Worm (Caenorhabditis elegans) whole organism, L1 larva: Measurements from ENCODE around the gene Y43F8B.23.
"Not testable (repeated sequence)": the region's sequence is repeated elsewhere in the genome, so short reads cannot be mapped to it uniquely, and the experiment has no call there.

ENCODE experiments used
- F16B12.6 ChIP-seq: fragments of 150-350 bp; optimal IDR thresholded peaks from 2 replicates; lab custom pipeline; 2014; ENCODE audit warnings: missing biosample characterization, missing genetic modification characterization
- blmp-1 ChIP-seq: fragments of 150-350 bp; optimal IDR thresholded peaks from 2 replicates; lab custom pipeline; 2014; ENCODE audit warnings: missing biosample characterization, missing genetic modification characterization
- ceh-90 ChIP-seq: sonication (generic microtip); optimal IDR thresholded peaks from 2 replicates; lab custom pipeline; 2016; ENCODE audit warnings: missing genetic modification characterization, missing compliant biosample characterization
- ces-1 ChIP-seq: fragments of 150-350 bp; optimal IDR thresholded peaks from 2 replicates; lab custom pipeline; 2014; ENCODE audit warnings: missing biosample characterization, missing genetic modification reagents, missing genetic modification characterization
- efl-1 ChIP-seq, 4 experiments: fragments of 150-350 bp; optimal IDR thresholded peaks in 3 of 4; peaks in 1 of 4; 1 replicate in 1 of 4; 2 replicates in 3 of 4; lab custom pipeline; 2014; ENCODE audit warnings: missing biosample characterization in 2 of 4, missing genetic modification characterization in 2 of 4, missing genetic modification reagents in 2 of 4
- elt-2 ChIP-seq: sonication (generic microtip); optimal IDR thresholded peaks from 2 replicates; lab custom pipeline; 2016; ENCODE audit warnings: missing genetic modification characterization, mild to moderate bottlenecking, inconsistent platforms, missing compliant biosample characterization, missing genetic modification reagents
- irx-1 ChIP-seq: sonication (generic microtip); optimal IDR thresholded peaks from 2 replicates; lab custom pipeline; 2016; ENCODE audit warnings: missing genetic modification characterization, missing compliant biosample characterization
- lin-14 ChIP-seq: fragments of 200-800 bp; sonication (Bioruptor generic); optimal IDR thresholded peaks from 2 replicates; lab custom pipeline; 2018; ENCODE audit warnings: mild to moderate bottlenecking, missing genetic modification characterization, moderate library complexity, missing compliant biosample characterization
- nhr-11 ChIP-seq: fragments of 150-350 bp; optimal IDR thresholded peaks from 2 replicates; lab custom pipeline; 2014; ENCODE audit warnings: missing biosample characterization, missing genetic modification characterization
- nhr-20 ChIP-seq: sonication (generic microtip); optimal IDR thresholded peaks from 2 replicates; lab custom pipeline; 2016; ENCODE audit warnings: mild to moderate bottlenecking, missing genetic modification characterization, missing compliant biosample characterization
- nhr-237 ChIP-seq: fragments of 150-350 bp; optimal IDR thresholded peaks from 2 replicates; lab custom pipeline; 2014; ENCODE audit warnings: missing biosample characterization, missing genetic modification characterization
- nhr-71 ChIP-seq: sonication (generic microtip); optimal IDR thresholded peaks from 2 replicates; lab custom pipeline; 2016; ENCODE audit warnings: mild to moderate bottlenecking, missing genetic modification characterization, moderate library complexity, missing compliant biosample characterization
- nhr-77 ChIP-seq: fragments of 150-350 bp; optimal IDR thresholded peaks from 2 replicates; lab custom pipeline; 2014; ENCODE audit warnings: missing biosample characterization, missing genetic modification characterization
- nhr-84 ChIP-seq: sonication (generic microtip); optimal IDR thresholded peaks from 2 replicates; lab custom pipeline; 2017; ENCODE audit warnings: missing biosample characterization, missing genetic modification characterization
- nhr-85 ChIP-seq: sonication (generic microtip); peaks from one replicate; lab custom pipeline; 2016; ENCODE audit warnings: missing genetic modification characterization, inconsistent platforms, missing compliant biosample characterization
- nhr-90 ChIP-seq: sonication (generic microtip); optimal IDR thresholded peaks from 2 replicates; lab custom pipeline; 2016; ENCODE audit warnings: mild to moderate bottlenecking, missing genetic modification characterization, missing compliant biosample characterization; ENCODE audit not compliant: poor library complexity
- pag-3 ChIP-seq: sonication (generic microtip); optimal IDR thresholded peaks from 2 replicates; lab custom pipeline; 2017; ENCODE audit warnings: missing genetic modification characterization, mild to moderate bottlenecking, missing compliant biosample characterization, antibody characterized with exemption, borderline replicate concordance; ENCODE audit not compliant: insufficient read depth
- pqm-1 ChIP-seq: sonication (generic microtip); optimal IDR thresholded peaks from 3 replicates; lab custom pipeline; 2017; ENCODE audit warnings: missing biosample characterization, missing genetic modification characterization
- rnt-1 ChIP-seq: sonication (generic microtip); optimal IDR thresholded peaks from 2 replicates; lab custom pipeline; 2016; ENCODE audit warnings: mild to moderate bottlenecking, missing genetic modification characterization, moderate library complexity, missing compliant biosample characterization
- snpc-4 ChIP-seq: fragments of 150-350 bp; optimal IDR thresholded peaks from 2 replicates; lab custom pipeline; 2014; ENCODE audit warnings: missing biosample characterization, missing genetic modification characterization
- snu-23 ChIP-seq: sonication (generic microtip); optimal IDR thresholded peaks from 2 replicates; lab custom pipeline; 2016; ENCODE audit warnings: missing genetic modification characterization, missing compliant biosample characterization
- tbx-2 ChIP-seq: sonication (generic microtip); optimal IDR thresholded peaks from 2 replicates; lab custom pipeline; 2016; ENCODE audit warnings: missing genetic modification characterization, missing compliant biosample characterization
- unc-86 ChIP-seq: sonication (generic microtip); optimal IDR thresholded peaks from 2 replicates; lab custom pipeline; 2016; ENCODE audit warnings: missing genetic modification characterization, missing compliant biosample characterization
- unc-98 ChIP-seq: fragments of 200-800 bp; sonication (Bioruptor generic); IDR thresholded peaks from 2 replicates; pipeline ENCODE4 v1.3.6; 2022; ENCODE audit warnings: missing genetic modification characterization, missing compliant biosample characterization
- zip-4 ChIP-seq: fragments of 200-800 bp; sonication (Bioruptor generic); optimal IDR thresholded peaks from 2 replicates; lab custom pipeline; 2018; ENCODE audit warnings: mild to moderate bottlenecking, missing genetic modification characterization, moderate library complexity, missing compliant biosample characterization

Gene Y43F8B.23

DNA sequence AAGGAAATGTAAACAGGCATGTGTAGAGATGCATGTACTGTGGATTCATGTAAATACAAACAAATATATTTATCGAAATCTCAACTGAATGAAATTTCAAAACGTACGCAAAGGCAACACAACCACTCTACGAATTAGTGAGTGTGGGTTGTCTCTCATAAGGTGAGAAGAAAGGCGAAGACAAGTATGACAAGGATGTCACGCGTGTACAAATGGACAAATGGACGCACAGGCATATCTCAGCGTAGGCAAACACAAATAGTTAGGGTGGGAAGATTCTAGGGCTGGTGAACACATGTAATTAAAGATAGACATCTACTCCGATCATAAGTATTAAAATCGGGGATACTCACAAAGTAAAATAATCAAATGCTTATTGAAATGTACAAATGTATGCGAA, 39.4 kb downstream of the Y43F8B.23 start:
- no peak for TF ChIP-seq rnt-1 (tag; lab: Kevin White, UChicago)
- TF ChIP-seq lin-14 (GFP tag; lab: Kevin White, UChicago), result peak; percentile 61
- TF ChIP-seq pqm-1 (tag; lab: Kevin White, UChicago), result no peak
- no peak for TF ChIP-seq pag-3
- TF ChIP-seq nhr-237 (tag; lab: Kevin White, UChicago), result no peak
- TF ChIP-seq ceh-90 (tag; lab: Kevin White, UChicago), result no peak
- TF ChIP-seq F16B12.6 (tag; lab: Kevin White, UChicago), result no peak
- peak; percentile 20 for TF ChIP-seq blmp-1 (tag; lab: Kevin White, UChicago)
- TF ChIP-seq nhr-20 (tag; lab: Kevin White, UChicago), result peak; percentile 60
- no peak for TF ChIP-seq unc-98 (GFP tag; lab: Robert Waterston, UW)
- TF ChIP-seq nhr-90 (tag; lab: Kevin White, UChicago), result peak; percentile 12
- TF ChIP-seq nhr-71 (tag; lab: Kevin White, UChicago), result peak; percentile 24
- TF ChIP-seq snu-23 (GFP tag; lab: Kevin White, UChicago), result peak; percentile 55
- TF ChIP-seq nhr-11 (tag; lab: Kevin White, UChicago), result no peak
- TF ChIP-seq snpc-4, result no peak
- TF ChIP-seq irx-1 (tag; lab: Kevin White, UChicago), result no peak
- TF ChIP-seq unc-86 (tag; lab: Kevin White, UChicago), result no peak
- TF ChIP-seq ces-1 (GFP tag; lab: Kevin White, UChicago), result no peak
- peak; percentile 88 for TF ChIP-seq nhr-85

DNA sequence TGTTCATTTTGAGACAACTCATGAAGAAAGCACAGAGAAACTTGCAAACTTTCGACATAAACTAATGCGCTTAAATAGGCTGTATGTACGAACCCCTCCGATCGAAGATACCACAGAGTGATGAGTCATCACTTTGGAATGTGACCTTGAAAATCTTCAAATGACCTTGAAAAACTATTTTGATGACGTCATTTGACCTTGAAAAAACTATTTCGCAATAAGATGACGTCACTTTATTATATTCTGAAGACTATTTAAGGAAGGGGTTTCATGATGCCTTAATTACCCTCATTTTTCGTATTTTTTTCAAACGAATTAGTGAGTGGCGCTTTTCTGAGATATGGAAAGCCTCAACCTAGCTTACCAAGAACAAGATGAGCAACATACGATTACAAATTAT, 46.3 kb downstream of the Y43F8B.23 start, which contains the start of gene C25F9.2:
C25F9.2 (plus strand) TSS at position 341 of the 400 bp plus-strand sequence.
- no peak for TF ChIP-seq snu-23 (GFP tag; lab: Kevin White, UChicago)
- peak; percentile 13 for TF ChIP-seq zip-4 (GFP tag; lab: Kevin White, UChicago)
- TF ChIP-seq tbx-2, result no peak
- TF ChIP-seq nhr-77 (tag; lab: Kevin White, UChicago), result no peak

DNA sequence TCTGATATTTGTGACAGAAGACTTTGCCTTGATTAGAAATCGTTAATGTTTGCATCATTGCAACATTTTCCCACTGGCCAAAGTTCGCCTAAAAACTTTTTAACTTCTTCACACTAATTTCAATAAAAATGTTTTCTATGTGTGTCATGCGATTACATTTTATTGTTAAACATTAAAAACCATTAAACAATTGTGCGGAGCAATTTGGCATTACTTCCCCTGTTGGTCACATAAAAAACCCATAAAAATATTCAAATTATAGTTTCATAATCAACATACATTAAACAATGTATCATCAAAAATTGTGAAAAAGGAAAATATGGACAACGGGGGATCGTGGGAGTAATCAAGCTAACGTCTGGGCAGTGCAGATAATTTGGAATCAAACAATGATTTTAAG, 48.1 kb downstream of the Y43F8B.23 start:
- not testable (repeated sequence) for TF ChIP-seq efl-1 (optimal IDR thresholded peaks at IDR 0.05; lab: Kevin White, UChicago)
- TF ChIP-seq efl-1 (GFP tag; optimal IDR thresholded peaks at IDR 0.05 in 1 of 2; lab: Kevin White, UChicago) (peak in 1 of 2 experiments; percentile 44), elt-2 (tag; lab: Kevin White, UChicago) (peak; percentile 48)

DNA sequence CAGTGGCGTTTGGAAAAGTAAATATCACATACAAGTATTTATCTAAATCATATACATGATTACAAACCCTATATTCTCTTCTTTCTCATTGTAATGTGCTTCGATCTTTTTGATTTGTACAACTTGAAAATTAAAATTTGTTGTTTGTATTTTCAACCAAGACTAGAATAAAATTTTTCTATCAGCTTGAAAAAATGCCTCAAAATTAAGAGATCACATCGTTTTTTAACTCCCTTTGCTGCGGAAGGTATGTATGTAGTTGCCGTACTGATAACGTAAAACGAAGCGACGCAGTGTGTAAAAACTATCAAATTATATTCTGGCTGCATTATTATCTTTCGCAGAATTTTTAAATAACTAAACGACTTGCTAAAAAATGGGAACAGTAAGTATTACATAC, 49.6 kb downstream of the Y43F8B.23 start, which contains the start of gene C25F9.15:
C25F9.15 (plus strand) TSS at position 301 of the 400 bp plus-strand sequence.
- TF ChIP-seq elt-2 (tag; lab: Kevin White, UChicago) (peak; percentile 27), pag-3 (no peak)

DNA sequence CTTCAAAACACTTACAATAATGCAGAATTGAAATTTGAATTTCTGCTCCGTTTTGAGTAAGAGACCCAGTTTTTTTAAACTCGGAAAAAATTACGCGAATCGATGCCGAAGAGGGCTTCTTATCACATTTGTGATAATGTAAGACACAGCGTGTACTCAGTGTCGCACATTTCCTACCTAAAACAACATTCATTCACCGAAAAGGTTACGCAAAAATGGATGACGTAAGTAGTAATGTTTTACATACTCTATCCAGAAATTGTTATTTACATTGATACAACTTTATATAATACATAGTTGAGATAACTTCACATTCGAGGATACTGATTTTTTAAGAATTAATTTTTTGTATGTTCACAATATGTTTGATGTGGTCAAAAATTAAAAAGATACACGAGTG, 51.0 kb downstream of the Y43F8B.23 start, which contains the start of the genes C25F9.4 and C25F9.9:
C25F9.4 (minus strand) TSS at position 101 of the 400 bp plus-strand sequence.
C25F9.9 (plus strand) TSS at position 137 of the 400 bp plus-strand sequence.
- no peak for TF ChIP-seq unc-86 (tag; lab: Kevin White, UChicago)
- TF ChIP-seq nhr-84 (tag; lab: Kevin White, UChicago), result no peak
- TF ChIP-seq nhr-85, result peak; percentile 33
